Fruit fly (Drosophila melanogaster): Measurements from ENCODE around the gene CG13385.

DNA sequence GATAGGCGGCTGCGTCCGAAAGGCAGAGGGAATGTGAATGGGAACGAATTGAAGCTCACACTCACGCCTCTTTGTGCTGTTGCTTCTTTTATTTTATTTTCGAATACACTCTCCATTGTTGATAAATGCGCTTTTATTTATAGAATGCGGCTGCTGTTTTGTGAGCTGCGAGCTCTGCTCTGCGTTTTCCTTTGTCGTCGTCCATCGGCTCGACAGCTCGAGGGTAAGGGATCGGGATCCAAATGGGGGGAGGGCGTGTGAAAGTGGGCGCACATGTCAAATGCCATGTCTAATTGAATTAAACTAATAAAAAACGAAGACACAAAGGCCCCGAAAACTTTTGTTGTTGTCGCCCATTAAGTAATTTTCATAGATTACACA, 27.6 kb downstream of the CG13385 start:
- TF ChIP-seq Hr78 (GFP tag; optimal IDR thresholded peaks at IDR 0.05) (no peak), br (GFP tag; optimal IDR thresholded peaks at IDR 0.05) (no peak), OdsH (GFP tag; optimal IDR thresholded peaks at IDR 0.05) (no peak), sv (GFP tag; optimal IDR thresholded peaks at IDR 0.05) (no peak), CG9705 (GFP tag; optimal IDR thresholded peaks at IDR 0.05) (no peak), usp (GFP tag; optimal IDR thresholded peaks at IDR 0.05) (no peak), jim (GFP tag; optimal IDR thresholded peaks at IDR 0.05) (no peak), woc (GFP tag; optimal IDR thresholded peaks at IDR 0.05) (no peak), fru (GFP tag; optimal IDR thresholded peaks at IDR 0.05) (no peak), sage (GFP tag; optimal IDR thresholded peaks at IDR 0.05) (no peak)

Data from whole organism, wandering third instar larva.